Worm (Caenorhabditis elegans) whole organism, young adult: Measurements from ENCODE around the gene K06A4.10.

Experiments
- D2030.7 ChIP-seq: fragments of 200-800 bp; sonication (Bioruptor generic); IDR thresholded peaks from 2 replicates; pipeline ENCODE4 v1.3.6; 2022; ENCODE audit warnings: missing genetic modification reagents, missing genetic modification characterization, missing compliant biosample characterization
- F33H1.4 ChIP-seq: fragments of 200-800 bp; sonication (Bioruptor generic); IDR thresholded peaks from 2 replicates; pipeline ENCODE4 v1.3.6; 2022; ENCODE audit warnings: missing genetic modification reagents, missing genetic modification characterization, missing compliant biosample characterization
- F49E8.2 ChIP-seq: sonication (generic microtip); optimal IDR thresholded peaks from 3 replicates; lab custom pipeline; 2017; ENCODE audit warnings: missing genetic modification characterization, mild to moderate bottlenecking, missing compliant biosample characterization, antibody characterized with exemption, moderate library complexity; ENCODE audit not compliant: insufficient read depth
- F57C9.4 ChIP-seq: sonication (generic microtip); optimal IDR thresholded peaks from 2 replicates; lab custom pipeline; 2017; ENCODE audit warnings: mild to moderate bottlenecking, missing genetic modification characterization, missing compliant biosample characterization
- attf-5 ChIP-seq: fragments of 200-800 bp; sonication (Bioruptor generic); optimal IDR thresholded peaks from 2 replicates; lab custom pipeline; 2018; ENCODE audit warnings: mild to moderate bottlenecking, missing genetic modification characterization, missing compliant biosample characterization
- attf-6 ChIP-seq: fragments of 200-800 bp; sonication (Bioruptor generic); IDR thresholded peaks from 2 replicates; pipeline ENCODE4 v1.3.6; 2022; ENCODE audit warnings: missing genetic modification reagents, missing genetic modification characterization, missing compliant biosample characterization
- bed-1 ChIP-seq: fragments of 200-800 bp; sonication (Bioruptor generic); IDR thresholded peaks from 2 replicates; pipeline ENCODE4 v1.3.6; 2022; ENCODE audit warnings: missing genetic modification reagents, missing genetic modification characterization, missing compliant biosample characterization
- ccch-3 ChIP-seq: fragments of 200-800 bp; sonication (Bioruptor generic); optimal IDR thresholded peaks from 2 replicates; lab custom pipeline; 2018; ENCODE audit warnings: mild to moderate bottlenecking, missing genetic modification characterization, missing compliant biosample characterization
- cebp-1 ChIP-seq, 2 experiments: fragments of 200-800 bp in 1 of 2; sonication (Bioruptor generic) in 1 of 2; sonication (generic microtip) in 1 of 2; IDR thresholded peaks in 1 of 2; optimal IDR thresholded peaks in 1 of 2; 2 replicates each; pipeline versions ENCODE4 v1.3.6 to Lab custom; 2017 to 2022; ENCODE audit warnings: missing compliant biosample characterization in 2 of 2, missing genetic modification characterization in 2 of 2, mild to moderate bottlenecking in 1 of 2, missing genetic modification reagents in 1 of 2, moderate library complexity in 1 of 2
- cebp-2 ChIP-seq: fragments of 200-800 bp; sonication (Bioruptor generic); IDR thresholded peaks from 2 replicates; pipeline ENCODE4 v1.3.6; 2022; ENCODE audit warnings: missing genetic modification characterization, missing compliant biosample characterization
- ceh-100 ChIP-seq: fragments of 200-800 bp; sonication (Bioruptor generic); IDR thresholded peaks from 2 replicates; pipeline ENCODE4 v1.3.6; 2022; ENCODE audit warnings: missing genetic modification reagents, missing genetic modification characterization, missing compliant biosample characterization
- ceh-91 ChIP-seq: fragments of 200-800 bp; sonication (Bioruptor generic); IDR thresholded peaks from 2 replicates; pipeline ENCODE4 v1.3.6; 2022; ENCODE audit warnings: missing genetic modification reagents, missing genetic modification characterization, missing compliant biosample characterization
- die-1 ChIP-seq: sonication (generic microtip); optimal IDR thresholded peaks from 2 replicates; lab custom pipeline; 2016; ENCODE audit warnings: missing genotype, mild to moderate bottlenecking, missing genetic modification characterization, missing compliant biosample characterization
- dox-1 ChIP-seq: fragments of 200-800 bp; sonication (Bioruptor generic); IDR thresholded peaks from 2 replicates; pipeline ENCODE4 v1.3.6; 2022; ENCODE audit warnings: missing genetic modification reagents, missing genetic modification characterization, missing compliant biosample characterization
- efl-1 ChIP-seq: fragments of 150-350 bp; optimal IDR thresholded peaks from 2 replicates; lab custom pipeline; 2014; ENCODE audit warnings: missing biosample characterization, missing genetic modification reagents, missing genetic modification characterization
- egl-18 ChIP-seq: fragments of 200-800 bp; sonication (Bioruptor generic); IDR thresholded peaks from 2 replicates; pipeline ENCODE4 v1.3.6; 2022; ENCODE audit warnings: missing genetic modification reagents, missing genetic modification characterization, missing compliant biosample characterization
- egl-44 ChIP-seq: fragments of 200-800 bp; sonication (Bioruptor generic); IDR thresholded peaks from 2 replicates; pipeline ENCODE4 v1.3.6; 2022; ENCODE audit warnings: missing genetic modification reagents, missing genetic modification characterization, missing compliant biosample characterization
- ets-4 ChIP-seq: fragments of 200-800 bp; sonication (Bioruptor generic); optimal IDR thresholded peaks from 2 replicates; lab custom pipeline; 2018; ENCODE audit warnings: mild to moderate bottlenecking, missing genetic modification characterization, missing compliant biosample characterization
- hrde-1 ChIP-seq: sonication (generic microtip); optimal IDR thresholded peaks from 2 replicates; lab custom pipeline; 2016; ENCODE audit warnings: missing genetic modification characterization, mild to moderate bottlenecking, missing compliant biosample characterization, moderate library complexity, missing genotype, missing genetic modification reagents, borderline replicate concordance
- lsl-1 ChIP-seq: fragments of 200-800 bp; sonication (Bioruptor generic); optimal IDR thresholded peaks from 2 replicates; lab custom pipeline; 2018; ENCODE audit warnings: mild to moderate bottlenecking, missing genetic modification characterization, moderate library complexity, missing compliant biosample characterization
- madf-8 ChIP-seq: fragments of 200-800 bp; sonication (Bioruptor generic); conservative IDR thresholded peaks from 2 replicates; pipeline ENCODE4 v1.3.6; 2022; ENCODE audit warnings: missing genetic modification reagents, missing genetic modification characterization, missing compliant biosample characterization
- mcd-1 ChIP-seq: fragments of 200-800 bp; sonication (Bioruptor generic); IDR thresholded peaks from 2 replicates; pipeline ENCODE4 v1.3.6; 2022; ENCODE audit warnings: missing genetic modification reagents, missing genetic modification characterization, missing compliant biosample characterization
- nhr-80 ChIP-seq: sonication (generic microtip); optimal IDR thresholded peaks from 2 replicates; lab custom pipeline; 2016; ENCODE audit warnings: missing genetic modification characterization, missing compliant biosample characterization
- nhr-90 ChIP-seq: sonication (generic microtip); optimal IDR thresholded peaks from 2 replicates; lab custom pipeline; 2016; ENCODE audit warnings: missing genotype, mild to moderate bottlenecking, missing genetic modification characterization, missing compliant biosample characterization
- rcor-1 ChIP-seq: fragments of 200-800 bp; sonication (Bioruptor generic); IDR thresholded peaks from 2 replicates; pipeline ENCODE4 v1.3.6; 2022; ENCODE audit warnings: missing genetic modification reagents, missing genetic modification characterization, missing compliant biosample characterization
- rec-8 ChIP-seq, 2 experiments: sonication (generic microtip); optimal IDR thresholded peaks; 2 replicates each; lab custom pipeline; 2016; ENCODE audit warnings: mild to moderate bottlenecking in 2 of 2, missing genetic modification characterization in 2 of 2, missing genetic modification reagents in 2 of 2, missing genotype in 2 of 2, missing biosample characterization in 1 of 2, missing compliant biosample characterization in 1 of 2, moderate library complexity in 1 of 2
- rpc-1 ChIP-seq, 2 experiments: fragments of 150-350 bp in 1 of 2; sonication (generic microtip) in 1 of 2; optimal IDR thresholded peaks; 2 replicates each; lab custom pipeline; 2014 to 2018; ENCODE audit warnings: missing biosample characterization in 1 of 2, missing genetic modification characterization in 1 of 2, missing genetic modification reagents in 1 of 2, missing genotype in 1 of 2
- snpc-1.1 ChIP-seq: sonication (generic microtip); optimal IDR thresholded peaks from 2 replicates; lab custom pipeline; 2017; ENCODE audit warnings: missing genetic modification characterization, mild to moderate bottlenecking, missing compliant biosample characterization, antibody characterized with exemption, moderate library complexity, missing genotype, missing genetic modification reagents; ENCODE audit not compliant: insufficient read depth
- snpc-1.3 ChIP-seq: sonication (generic microtip); optimal IDR thresholded peaks from 2 replicates; lab custom pipeline; 2017; ENCODE audit warnings: missing genetic modification characterization, mild to moderate bottlenecking, missing compliant biosample characterization, antibody characterized with exemption, moderate library complexity, missing genotype, missing genetic modification reagents; ENCODE audit not compliant: insufficient read depth
- snpc-3.4 ChIP-seq: sonication (generic microtip); optimal IDR thresholded peaks from 2 replicates; lab custom pipeline; 2017; ENCODE audit warnings: missing genetic modification characterization, mild to moderate bottlenecking, missing compliant biosample characterization, antibody characterized with exemption, moderate library complexity, missing genotype, missing genetic modification reagents
- snpc-4 ChIP-seq, 5 experiments: fragments of 150-350 bp in 1 of 5; sonication (generic microtip) in 4 of 5; optimal IDR thresholded peaks; 2 replicates each; lab custom pipeline; 2014 to 2018; ENCODE audit warnings: missing genetic modification characterization in 5 of 5, missing biosample characterization in 3 of 5, antibody characterized with exemption in 2 of 5, mild to moderate bottlenecking in 2 of 5, missing compliant biosample characterization in 2 of 5, missing genotype in 2 of 5, moderate library complexity in 2 of 5, missing genetic modification reagents in 1 of 5
- tbx-9 ChIP-seq: sonication (generic microtip); optimal IDR thresholded peaks from 2 replicates; lab custom pipeline; 2016; ENCODE audit warnings: borderline replicate concordance, missing genetic modification characterization, inconsistent platforms, missing compliant biosample characterization
- unc-130 ChIP-seq: sonication (generic microtip); optimal IDR thresholded peaks from 2 replicates; lab custom pipeline; 2016; ENCODE audit warnings: missing genetic modification reagents, missing genetic modification characterization, missing compliant biosample characterization
- xnd-1 ChIP-seq: sonication (generic microtip); optimal IDR thresholded peaks from 2 replicates; lab custom pipeline; 2016; ENCODE audit warnings: missing genotype, missing genetic modification reagents, missing genetic modification characterization, missing compliant biosample characterization
- ztf-18 ChIP-seq: sonication (generic microtip); optimal IDR thresholded peaks from 2 replicates; lab custom pipeline; 2016; ENCODE audit warnings: missing genotype, mild to moderate bottlenecking, missing genetic modification characterization, missing compliant biosample characterization
- ztf-25 ChIP-seq: fragments of 200-800 bp; sonication (Bioruptor generic); IDR thresholded peaks from 2 replicates; pipeline ENCODE4 v1.3.6; 2022; ENCODE audit warnings: missing genetic modification reagents, missing genetic modification characterization, missing compliant biosample characterization

Gene K06A4.10

ce11 chrV:9536505-9536904 lies 46.9 kb upstream of the K06A4.10 start, which contains the start of gene C50F4.4 (continued):
- TF ChIP-seq ztf-18 (peak; percentile 33), rec-8 (tag; optimal IDR thresholded peaks at IDR 0.05; lab: Kevin White, UChicago) (peak in 1 of 2 experiments; percentile 32), ceh-91 (GFP tag; lab: Robert Waterston, UW) (0 out of 2 replicates have a peak, but pooled peaks have one; percentile 45), snpc-1.1 (tag; lab: Kevin White, UChicago) (no peak), xnd-1 (tag; lab: Kevin White, UChicago) (peak; percentile 26), unc-130 (GFP tag; lab: Kevin White, UChicago) (peak; percentile 66), F49E8.2 (tag; lab: Kevin White, UChicago) (peak; percentile 45), die-1 (tag; lab: Kevin White, UChicago) (no peak), D2030.7 (GFP tag; lab: Robert Waterston, UW) (peak; percentile 32; the same call in 1 of the 2 replicates), lsl-1 (GFP tag; lab: Kevin White, UChicago) (peak; percentile 80), F57C9.4 (no peak), efl-1 (GFP tag; lab: Kevin White, UChicago) (peak; percentile 50), snpc-3.4 (peak; percentile 53), snpc-4 (GFP tag; optimal IDR thresholded peaks at IDR 0.05; lab: Kevin White, UChicago) (no peak), snpc-4 (tag; optimal IDR thresholded peaks at IDR 0.05; lab: Kevin White, UChicago) (peak in 2 of 4 experiments; percentile 3 to 27), cebp-1 (GFP tag; IDR thresholded peaks at IDR 0.05; lab: Robert Waterston, UW) (peak; percentile 34; the same call in 1 of the 2 replicates), cebp-1 (tag; optimal IDR thresholded peaks at IDR 0.05; lab: Kevin White, UChicago) (no peak), attf-6 (GFP tag; lab: Robert Waterston, UW) (peak; percentile 57), madf-8 (GFP tag; lab: Robert Waterston, UW) (peak; percentile 49), bed-1 (GFP tag; lab: Robert Waterston, UW) (no peak)

ce11 chrV:9534621-9535020 lies 45.0 kb upstream of the K06A4.10 start, which contains the start of gene tag-329:
Gene tag-329 (plus strand): TSS chrV:9534921.
- TF ChIP-seq F33H1.4 (GFP tag; lab: Robert Waterston, UW) = no peak

- TF ChIP-seq tbx-9 (tag; lab: Kevin White, UChicago) (no peak), ccch-3 (GFP tag; lab: Kevin White, UChicago) (no peak), ceh-100 (GFP tag; lab: Robert Waterston, UW) (no peak), ztf-25 (no peak), mcd-1 (GFP tag; lab: Robert Waterston, UW) (no peak), egl-44 (GFP tag; lab: Robert Waterston, UW) (no peak), snpc-1.3 (tag; lab: Kevin White, UChicago) (no peak), attf-5 (no peak), rpc-1 (optimal IDR thresholded peaks at IDR 0.05; lab: Kevin White, UChicago) (no peak), rpc-1 (tag; optimal IDR thresholded peaks at IDR 0.05; lab: Kevin White, UChicago) (no peak), rcor-1 (GFP tag; lab: Robert Waterston, UW) (no peak), ceh-91 (GFP tag; lab: Robert Waterston, UW) (no peak), egl-18 (no peak), cebp-2 (GFP tag; lab: Robert Waterston, UW) (no peak), nhr-80 (tag; lab: Kevin White, UChicago) (no peak), bed-1 (GFP tag; lab: Robert Waterston, UW) (no peak), die-1 (tag; lab: Kevin White, UChicago) (no peak), ets-4 (GFP tag; lab: Kevin White, UChicago) (no peak), dox-1 (GFP tag; lab: Robert Waterston, UW) (no peak), nhr-90 (tag; lab: Kevin White, UChicago) (no peak), hrde-1 (tag; lab: Kevin White, UChicago) (no peak)
Measured at ce11 chrV:9531477-9531876, 41.9 kb upstream of the K06A4.10 start, which contains the start of the genes C50F4.10 and pfk-1.2. Gene C50F4.10 (minus strand): TSS chrV:9531577. Gene pfk-1.2 (plus strand): TSS chrV:9531801.
